Fruit fly (Drosophila melanogaster) whole organism, embryonic: ENCODE measurements around the gene Tyler.

Source experiments
- Abd-B ChIP-seq: fragments of 200-800 bp; sonication (Bioruptor generic); optimal IDR thresholded peaks from 2 replicates; lab custom pipeline; 2018; ENCODE audit warnings: missing biosample characterization, mild to moderate bottlenecking, missing genetic modification characterization, moderate library complexity
- B-H2 ChIP-seq: fragments of 200-800 bp; sonication (Bioruptor generic); optimal IDR thresholded peaks from 2 replicates; lab custom pipeline; 2018; ENCODE audit warnings: missing biosample characterization, mild to moderate bottlenecking, missing genetic modification characterization
- CG10274 ChIP-seq: fragments of 200-800 bp; sonication (Bioruptor generic); optimal IDR thresholded peaks from 3 replicates; lab custom pipeline; 2017; ENCODE audit warnings: missing biosample characterization, mild to moderate bottlenecking, missing genetic modification characterization
- CG10565 ChIP-seq: fragments of 200-800 bp; sonication (Bioruptor generic); optimal IDR thresholded peaks from 3 replicates; lab custom pipeline; 2016; ENCODE audit warnings: missing biosample characterization, mild to moderate bottlenecking, missing genetic modification characterization
- CG10654 ChIP-seq: fragments of 200-800 bp; sonication (Bioruptor generic); optimal IDR thresholded peaks from 2 replicates; lab custom pipeline; 2016; ENCODE audit warnings: missing biosample characterization, missing genetic modification characterization
- CG11560 ChIP-seq: fragments of 200-800 bp; sonication (Bioruptor generic); IDR thresholded peaks from 3 replicates; pipeline ENCODE4 v1.3.6; 2022; ENCODE audit warnings: missing biosample characterization, missing genetic modification characterization
- CG13296 ChIP-seq: fragments of 200-800 bp; sonication (Bioruptor generic); optimal IDR thresholded peaks from 3 replicates; lab custom pipeline; 2018; ENCODE audit warnings: missing biosample characterization, mild to moderate bottlenecking, missing genetic modification characterization
- CG14860 ChIP-seq: fragments of 200-800 bp; sonication (Bioruptor generic); IDR thresholded peaks from 3 replicates; pipeline ENCODE4 v1.3.6; 2022; ENCODE audit warnings: missing biosample characterization, missing genetic modification characterization; ENCODE audit not compliant: partially characterized antibody
- CG15696 ChIP-seq: fragments of 200-800 bp; sonication (Bioruptor generic); optimal IDR thresholded peaks from 2 replicates; lab custom pipeline; 2019; ENCODE audit warnings: missing biosample characterization, mild to moderate bottlenecking, missing genetic modification characterization, moderate library complexity
- CG16863 ChIP-seq: fragments of 200-800 bp; sonication (Bioruptor generic); optimal IDR thresholded peaks from 3 replicates; lab custom pipeline; 2016; ENCODE audit warnings: missing biosample characterization, missing genetic modification characterization
- CG17359 ChIP-seq: fragments of 200-800 bp; sonication (Bioruptor generic); optimal IDR thresholded peaks from 3 replicates; lab custom pipeline; 2018; ENCODE audit warnings: missing biosample characterization, mild to moderate bottlenecking, missing genetic modification characterization, moderate library complexity
- CG17385 ChIP-seq: fragments of 200-800 bp; sonication (Bioruptor generic); optimal IDR thresholded peaks from 3 replicates; lab custom pipeline; 2018; ENCODE audit warnings: missing biosample characterization, mild to moderate bottlenecking, missing genetic modification characterization
- CG17829 ChIP-seq: fragments of 200-800 bp; optimal IDR thresholded peaks from 2 replicates; lab custom pipeline; 2019; ENCODE audit warnings: missing biosample characterization, mild to moderate bottlenecking, missing genetic modification characterization, moderate library complexity
- CG2129 ChIP-seq: fragments of 200-800 bp; sonication (Bioruptor generic); IDR thresholded peaks from 2 replicates; pipeline ENCODE4 v1.3.6; 2022; ENCODE audit warnings: missing biosample characterization, missing genetic modification characterization; ENCODE audit not compliant: partially characterized antibody
- CG3281 ChIP-seq: fragments of 200-800 bp; sonication (Bioruptor generic); optimal IDR thresholded peaks from 3 replicates; lab custom pipeline; 2017; ENCODE audit warnings: missing biosample characterization, mild to moderate bottlenecking, missing genetic modification characterization
- CG34422 ChIP-seq: fragments of 200-800 bp; sonication (Bioruptor generic); IDR thresholded peaks from 3 replicates; pipeline ENCODE4 v1.3.6; 2022; ENCODE audit warnings: missing biosample characterization, missing genetic modification characterization
- CG3995 ChIP-seq: fragments of 200-800 bp; sonication (Bioruptor generic); optimal IDR thresholded peaks from 3 replicates; lab custom pipeline; 2016; ENCODE audit warnings: missing biosample characterization, missing genetic modification characterization
- CG42726 ChIP-seq: fragments of 200-800 bp; sonication (Bioruptor generic); IDR thresholded peaks from 2 replicates; pipeline ENCODE4 v1.3.6; 2022; ENCODE audit warnings: missing biosample characterization, missing genetic modification characterization; ENCODE audit not compliant: partially characterized antibody
- CG6272 ChIP-seq: fragments of 200-800 bp; sonication (Bioruptor generic); IDR thresholded peaks from 2 replicates; pipeline ENCODE4 v1.3.6; 2022; ENCODE audit warnings: missing biosample characterization, missing genetic modification characterization
- CG6683 ChIP-seq: fragments of 200-800 bp; sonication (Bioruptor generic); optimal IDR thresholded peaks from 2 replicates; lab custom pipeline; 2017; ENCODE audit warnings: missing biosample characterization, mild to moderate bottlenecking, missing genetic modification characterization, missing genetic modification reagents
- CG6689 ChIP-seq: fragments of 200-800 bp; sonication (Bioruptor generic); IDR thresholded peaks from 2 replicates; pipeline ENCODE4 v1.3.6; 2022; ENCODE audit warnings: missing biosample characterization, missing genetic modification characterization
- CG7928 ChIP-seq: fragments of 200-800 bp; sonication (Bioruptor generic); optimal IDR thresholded peaks from 2 replicates; lab custom pipeline; 2017; ENCODE audit warnings: missing biosample characterization, mild to moderate bottlenecking, missing genetic modification characterization
- CG8359 ChIP-seq: fragments of 200-800 bp; sonication (Bioruptor generic); optimal IDR thresholded peaks from 2 replicates; lab custom pipeline; 2017; ENCODE audit warnings: missing biosample characterization, mild to moderate bottlenecking, missing genetic modification characterization, borderline replicate concordance
- CG8924 ChIP-seq: fragments of 200-800 bp; optimal IDR thresholded peaks from 3 replicates; lab custom pipeline; 2019; ENCODE audit warnings: missing biosample characterization, mild to moderate bottlenecking, missing genetic modification characterization, moderate library complexity
- CoRest ChIP-seq: fragments of 200-800 bp; sonication (Bioruptor generic); optimal IDR thresholded peaks from 3 replicates; lab custom pipeline; 2018; ENCODE audit warnings: missing biosample characterization, mild to moderate bottlenecking, missing genetic modification characterization, moderate library complexity
- Drgx ChIP-seq: fragments of 200-800 bp; sonication (Bioruptor generic); IDR thresholded peaks from 2 replicates; pipeline ENCODE4 v1.3.6; 2022; ENCODE audit warnings: missing biosample characterization, missing genetic modification characterization
- E2f2 ChIP-seq: fragments of 200-800 bp; sonication (Bioruptor generic); IDR thresholded peaks from 2 replicates; pipeline ENCODE4 v1.3.6; 2022; ENCODE audit warnings: missing biosample characterization, missing genetic modification characterization
- Ets97D ChIP-seq: fragments of 200-800 bp; sonication (Bioruptor generic); optimal IDR thresholded peaks from 3 replicates; lab custom pipeline; 2016; ENCODE audit warnings: missing biosample characterization, missing genetic modification characterization
- H2.0 ChIP-seq: fragments of 200-800 bp; sonication (Bioruptor generic); IDR thresholded peaks from 2 replicates; pipeline ENCODE4 v1.3.6; 2022; ENCODE audit warnings: missing biosample characterization, missing genetic modification characterization
- HmgZ ChIP-seq: fragments of 200-800 bp; sonication (Bioruptor generic); optimal IDR thresholded peaks from 2 replicates; lab custom pipeline; 2018; ENCODE audit warnings: missing biosample characterization, mild to moderate bottlenecking, missing genetic modification characterization
- Meics ChIP-seq: fragments of 200-800 bp; sonication (Bioruptor generic); optimal IDR thresholded peaks from 2 replicates; lab custom pipeline; 2017; ENCODE audit warnings: missing biosample characterization, mild to moderate bottlenecking, missing genetic modification characterization
- Scr ChIP-seq: fragments of 200-800 bp; sonication (Bioruptor generic); IDR thresholded peaks from 2 replicates; pipeline ENCODE4 v1.3.6; 2022; ENCODE audit warnings: missing biosample characterization, missing genetic modification characterization; ENCODE audit not compliant: partially characterized antibody
- Tbp ChIP-seq: fragments of >200 bp; optimal IDR thresholded peaks from 2 replicates; lab custom pipeline; 2018; ENCODE audit warnings: missing biosample characterization, missing genetic modification characterization
- bbx ChIP-seq: fragments of 200-800 bp; sonication (Bioruptor generic); IDR thresholded peaks from 2 replicates; pipeline ENCODE4 v1.3.6; 2022; ENCODE audit warnings: missing biosample characterization, missing genetic modification characterization; ENCODE audit not compliant: partially characterized antibody
- bowl ChIP-seq: fragments of 200-800 bp; sonication (Bioruptor generic); IDR thresholded peaks from 2 replicates; pipeline ENCODE4 v1.3.6; 2022; ENCODE audit warnings: missing biosample characterization, missing genetic modification characterization
- br ChIP-seq: fragments of >200 bp; optimal IDR thresholded peaks from 2 replicates; lab custom pipeline; 2017
- croc ChIP-seq: fragments of 200-800 bp; sonication (Bioruptor generic); conservative IDR thresholded peaks from 3 replicates; pipeline ENCODE4 v1.3.6; 2022; ENCODE audit warnings: missing biosample characterization, missing genetic modification characterization
- dmrt11E ChIP-seq: fragments of 200-800 bp; sonication (Bioruptor generic); optimal IDR thresholded peaks from 3 replicates; lab custom pipeline; 2018; ENCODE audit warnings: missing biosample characterization, mild to moderate bottlenecking, missing genetic modification characterization, moderate library complexity
- esg ChIP-seq: fragments of 200-800 bp; sonication (Bioruptor generic); conservative IDR thresholded peaks from 2 replicates; pipeline ENCODE4 v1.3.6; 2022; ENCODE audit warnings: missing biosample characterization, missing genetic modification characterization
- eyg ChIP-seq: fragments of 200-800 bp; sonication (Bioruptor generic); optimal IDR thresholded peaks from 3 replicates; lab custom pipeline; 2016; ENCODE audit warnings: missing biosample characterization, missing genetic modification characterization
- fd96Cb ChIP-seq: fragments of 200-800 bp; sonication (Bioruptor generic); optimal IDR thresholded peaks from 2 replicates; lab custom pipeline; 2018; ENCODE audit warnings: missing biosample characterization, mild to moderate bottlenecking, missing genetic modification characterization, moderate library complexity
- gfzf ChIP-seq: fragments of 200-800 bp; sonication (Bioruptor generic); optimal IDR thresholded peaks from 2 replicates; lab custom pipeline; 2016; ENCODE audit warnings: missing biosample characterization, mild to moderate bottlenecking, missing genetic modification characterization, moderate library complexity
- lilli ChIP-seq: fragments of 200-800 bp; sonication (Bioruptor generic); optimal IDR thresholded peaks from 3 replicates; lab custom pipeline; 2016; ENCODE audit warnings: missing biosample characterization, missing genetic modification characterization
- nom ChIP-seq: fragments of 200-800 bp; sonication (Bioruptor generic); optimal IDR thresholded peaks from 2 replicates; lab custom pipeline; 2017; ENCODE audit warnings: missing biosample characterization, missing genetic modification characterization, mild to moderate bottlenecking, moderate library complexity, missing genetic modification reagents
- phol ChIP-seq: fragments of 200-800 bp; sonication (Bioruptor generic); optimal IDR thresholded peaks from 3 replicates; lab custom pipeline; 2018; ENCODE audit warnings: missing biosample characterization, mild to moderate bottlenecking, missing genetic modification characterization, moderate library complexity
- ranshi ChIP-seq: fragments of 200-800 bp; sonication (Bioruptor generic); IDR thresholded peaks from 2 replicates; pipeline ENCODE4 v1.3.6; 2022; ENCODE audit warnings: missing biosample characterization, missing genetic modification characterization
- sens ChIP-seq: fragments of 200-800 bp; sonication (Bioruptor generic); peaks from one replicate; lab custom pipeline; 2016; ENCODE audit warnings: missing biosample characterization, missing genetic modification characterization
- sna ChIP-seq: fragments of 200-800 bp; sonication (Bioruptor generic); IDR thresholded peaks from 2 replicates; pipeline ENCODE4 v1.3.6; 2022; ENCODE audit warnings: missing biosample characterization, missing genetic modification characterization; ENCODE audit not compliant: partially characterized antibody
- stc ChIP-seq: fragments of 200-800 bp; sonication (Bioruptor generic); IDR thresholded peaks from 2 replicates; pipeline ENCODE4 v1.3.6; 2022; ENCODE audit warnings: missing biosample characterization, missing genetic modification characterization
- usp ChIP-seq: fragments of >200 bp; optimal IDR thresholded peaks from 2 replicates; lab custom pipeline; 2017; ENCODE audit warnings: missing biosample characterization, missing genetic modification characterization
- zfh1 ChIP-seq: fragments of 200-800 bp; sonication (Bioruptor generic); IDR thresholded peaks from 3 replicates; pipeline ENCODE4 v1.3.6; 2022; ENCODE audit warnings: missing biosample characterization, missing genetic modification characterization

The Tyler gene

dm6 chrX:19601644-19602043, 9.7 kb upstream of the Tyler start, which contains the start of gene CG14220 (continued):
- peak; percentile 66 for TF ChIP-seq HmgZ (tag; lab: Kevin White, UChicago)
- no peak for TF ChIP-seq CG10565 (GFP tag; lab: Kevin White, UChicago)
- peak; percentile 37 for TF ChIP-seq B-H2 (GFP tag; lab: Kevin White, UChicago)
- no peak for TF ChIP-seq CG6683 (GFP tag; lab: Kevin White, UChicago)
- TF ChIP-seq CG8924 (tag; lab: Kevin White, UChicago): peak; percentile 22
- TF ChIP-seq CG6272 (GFP tag; lab: Robert Waterston, UW): no peak
- no peak for TF ChIP-seq croc (GFP tag; lab: Robert Waterston, UW)
- TF ChIP-seq CG3995 (GFP tag; lab: Kevin White, UChicago): peak; percentile 22
- no peak for TF ChIP-seq Drgx (GFP tag; lab: Robert Waterston, UW)
- TF ChIP-seq CG10654 (GFP tag; lab: Kevin White, UChicago): no peak
- TF ChIP-seq CG3281 (GFP tag; lab: Kevin White, UChicago): peak; percentile 20
- peak; percentile 92 for TF ChIP-seq E2f2 (GFP tag; lab: Robert Waterston, UW)
- peak; percentile 90 for TF ChIP-seq CG42726 (GFP tag; lab: Robert Waterston, UW)
- no peak for TF ChIP-seq usp (GFP tag; lab: Kevin White, UChicago)
- TF ChIP-seq sens (GFP tag; lab: Kevin White, UChicago): peak; percentile 70
- no peak for TF ChIP-seq CG7928 (GFP tag; lab: Kevin White, UChicago)
- peak; percentile 0 for TF ChIP-seq dmrt11E (tag; lab: Kevin White, UChicago)
- TF ChIP-seq fd96Cb (tag; lab: Kevin White, UChicago): no peak
- TF ChIP-seq zfh1: 0 out of 3 replicates have a peak, but pooled peaks have one; percentile 16
- no peak for TF ChIP-seq CG11560 (tag; lab: Robert Waterston, UW)
- peak; percentile 0 for TF ChIP-seq gfzf
- no peak for TF ChIP-seq Abd-B
- no peak for TF ChIP-seq CG34422 (GFP tag; lab: Robert Waterston, UW)
- peak; percentile 31 for TF ChIP-seq phol
- TF ChIP-seq CG17385 (GFP tag; lab: Kevin White, UChicago): peak; percentile 5
- no peak for TF ChIP-seq CG16863 (GFP tag; lab: Kevin White, UChicago)
- TF ChIP-seq CG13296: peak; percentile 9
- TF ChIP-seq Meics (GFP tag; lab: Kevin White, UChicago): peak; percentile 12
- no peak for TF ChIP-seq eyg (GFP tag; lab: Kevin White, UChicago)
- peak; percentile 63 for TF ChIP-seq CG2129
- no peak for TF ChIP-seq bowl
- no peak for TF ChIP-seq CG15696 (tag; lab: Kevin White, UChicago)
- TF ChIP-seq lilli (GFP tag; lab: Kevin White, UChicago): peak; percentile 17
- no peak for TF ChIP-seq stc (GFP tag; lab: Robert Waterston, UW)
- no peak for TF ChIP-seq esg (GFP tag; lab: Robert Waterston, UW)
- no peak for TF ChIP-seq H2.0 (GFP tag; lab: Robert Waterston, UW)
- no peak for TF ChIP-seq CG17359 (tag; lab: Kevin White, UChicago)
- TF ChIP-seq br (lab: Kevin White, UChicago): no peak
- peak; percentile 15 for TF ChIP-seq nom (GFP tag; lab: Kevin White, UChicago)
- peak; percentile 89 for TF ChIP-seq Scr
- TF ChIP-seq CG10274 (GFP tag; lab: Kevin White, UChicago): no peak
- TF ChIP-seq sna: peak; percentile 85
- TF ChIP-seq CG14860 (GFP tag; lab: Robert Waterston, UW): peak; percentile 90
- no peak for TF ChIP-seq CG8359 (GFP tag; lab: Kevin White, UChicago)
- peak; percentile 17 for TF ChIP-seq CoRest
- peak; percentile 97 for TF ChIP-seq bbx (GFP tag; lab: Robert Waterston, UW)
- TF ChIP-seq ranshi (GFP tag; lab: Robert Waterston, UW): no peak
- peak; percentile 90 for TF ChIP-seq Ets97D (GFP tag; lab: Kevin White, UChicago)
- TF ChIP-seq CG6689: no peak
- peak; percentile 37 for TF ChIP-seq CG17829 (tag; lab: Kevin White, UChicago)
- TF ChIP-seq Tbp (GFP tag; lab: Kevin White, UChicago): no peak
